Worm (Caenorhabditis elegans): Measurements from ENCODE around the gene vps-33.2.

ce11 chrII:6597507-6597906 lies 3.5 kb upstream of the vps-33.2 start:
- TF ChIP-seq dao-5 (tag; optimal IDR thresholded peaks at IDR 0.05): no peak
- TF ChIP-seq him-1 (tag; optimal IDR thresholded peaks at IDR 0.05): no peak
